Worm (Caenorhabditis elegans): ENCODE measurements around the gene ZK757.2.

DNA sequence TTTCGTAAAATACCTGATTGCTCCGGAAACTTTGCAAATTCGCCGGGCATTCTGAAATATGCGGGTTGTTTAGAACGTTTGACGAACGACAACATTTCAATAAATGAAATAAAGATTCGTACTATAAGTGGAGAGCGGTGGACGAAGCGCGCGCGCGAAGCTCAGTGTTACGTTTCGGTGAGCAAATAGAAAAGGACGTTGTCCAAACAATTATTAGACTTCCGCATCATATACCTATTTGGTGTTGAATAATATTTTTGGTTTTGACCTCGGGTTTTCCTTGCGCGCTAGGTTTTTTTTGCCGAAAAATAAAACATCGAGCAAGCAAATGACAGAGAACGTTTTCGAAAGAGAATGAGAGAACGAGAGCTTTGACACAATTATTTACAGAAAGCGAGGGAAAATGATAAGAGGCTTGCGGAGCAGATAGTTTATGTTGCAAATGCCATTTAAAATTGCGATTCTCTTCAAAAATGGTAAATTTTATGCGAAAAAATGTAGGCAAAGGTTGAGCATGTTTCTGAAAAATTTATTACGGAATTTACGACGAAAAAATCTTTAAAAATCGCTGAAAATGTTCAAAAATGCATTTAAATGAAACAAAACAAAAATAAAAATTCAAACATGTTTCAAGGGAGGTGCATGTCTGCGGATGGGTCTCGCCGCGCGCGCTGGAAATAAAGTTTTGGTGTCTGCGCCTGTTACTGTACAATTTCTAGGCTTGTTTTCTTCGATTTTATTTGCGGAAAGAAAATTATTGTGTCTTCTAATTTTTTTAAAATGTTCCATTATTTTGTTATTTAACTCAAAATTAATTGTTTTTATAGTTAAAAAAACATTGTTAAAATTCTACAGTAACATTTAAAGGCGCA is 32.1 kb upstream of the ZK757.2 start, which contains the start of the genes cyld-1 and F40F12.9:
- TF ChIP-seq him-1 (tag; optimal IDR thresholded peaks at IDR 0.05) (no peak), dao-5 (tag; optimal IDR thresholded peaks at IDR 0.05) (no peak), W03F9.2 (tag; optimal IDR thresholded peaks at IDR 0.05) (peak; percentile 17)
